Fruit fly (Drosophila melanogaster) whole organism, embryonic: Measurements from ENCODE around the gene CheA7a.

Source experiments
- Asciz ChIP-seq: fragments of 200-800 bp; sonication (Bioruptor generic); optimal IDR thresholded peaks from 2 replicates; lab custom pipeline; 2017; ENCODE audit warnings: missing biosample characterization, mild to moderate bottlenecking, missing genetic modification characterization, missing genetic modification reagents
- Atf6 ChIP-seq: fragments of 200-800 bp; sonication (Bioruptor generic); IDR thresholded peaks from 2 replicates; pipeline ENCODE4 v1.3.6; 2022; ENCODE audit warnings: missing biosample characterization, missing genetic modification characterization
- Bteb2 ChIP-seq: fragments of 200-800 bp; sonication (Bioruptor generic); optimal IDR thresholded peaks from 2 replicates; lab custom pipeline; 2016; ENCODE audit warnings: missing biosample characterization, missing genetic modification characterization
- CG11093 ChIP-seq: fragments of 200-800 bp; sonication (Bioruptor generic); IDR thresholded peaks from 3 replicates; pipeline ENCODE4 v1.3.6; 2022; ENCODE audit warnings: missing biosample characterization, missing genetic modification characterization
- CG15479 ChIP-seq: fragments of 200-800 bp; sonication (Bioruptor generic); optimal IDR thresholded peaks from 3 replicates; lab custom pipeline; 2019; ENCODE audit warnings: missing biosample characterization, mild to moderate bottlenecking, missing genetic modification characterization, moderate library complexity
- CG1792 ChIP-seq: fragments of 200-800 bp; sonication (Bioruptor generic); optimal IDR thresholded peaks from 2 replicates; lab custom pipeline; 2016; ENCODE audit warnings: missing biosample characterization, missing genetic modification characterization
- CG34224 ChIP-seq: fragments of 200-800 bp; sonication (Bioruptor generic); IDR thresholded peaks from 3 replicates; pipeline ENCODE4 v1.3.6; 2022; ENCODE audit warnings: missing biosample characterization, missing genetic modification characterization; ENCODE audit not compliant: partially characterized antibody
- CG34422 ChIP-seq: fragments of 200-800 bp; sonication (Bioruptor generic); IDR thresholded peaks from 3 replicates; pipeline ENCODE4 v1.3.6; 2022; ENCODE audit warnings: missing biosample characterization, missing genetic modification characterization
- CG43689 ChIP-seq: fragments of 200-800 bp; sonication (Bioruptor generic); IDR thresholded peaks from 2 replicates; pipeline ENCODE4 v1.3.6; 2022; ENCODE audit warnings: missing biosample characterization, missing genetic modification characterization
- CG4820 ChIP-seq: fragments of 200-800 bp; sonication (Bioruptor generic); optimal IDR thresholded peaks from 3 replicates; lab custom pipeline; 2016; ENCODE audit warnings: missing biosample characterization, missing genetic modification characterization
- CG6654 ChIP-seq: fragments of 200-800 bp; sonication (Bioruptor generic); optimal IDR thresholded peaks from 2 replicates; lab custom pipeline; 2017; ENCODE audit warnings: missing biosample characterization, mild to moderate bottlenecking, missing genetic modification characterization
- CG7271 ChIP-seq: fragments of 200-800 bp; sonication (Bioruptor generic); optimal IDR thresholded peaks from 2 replicates; lab custom pipeline; 2018; ENCODE audit warnings: missing biosample characterization, mild to moderate bottlenecking, missing genetic modification characterization, moderate library complexity
- CG7556 ChIP-seq: fragments of 200-800 bp; sonication (Bioruptor generic); optimal IDR thresholded peaks from 2 replicates; lab custom pipeline; 2017; ENCODE audit warnings: missing biosample characterization, mild to moderate bottlenecking, missing genetic modification characterization
- CG7839 ChIP-seq: fragments of 200-800 bp; sonication (Bioruptor generic); optimal IDR thresholded peaks from 3 replicates; lab custom pipeline; 2018; ENCODE audit warnings: missing biosample characterization, mild to moderate bottlenecking, missing genetic modification characterization, moderate library complexity
- CG8290 ChIP-seq, 3 experiments: fragments of 200-800 bp; sonication (Bioruptor generic); optimal IDR thresholded peaks; 2 replicates each; lab custom pipeline; 2016 to 2019; ENCODE audit warnings: missing biosample characterization in 3 of 3, missing genetic modification characterization in 3 of 3, mild to moderate bottlenecking in 2 of 3, moderate library complexity in 1 of 3
- CG8388 ChIP-seq: fragments of 200-800 bp; sonication (Bioruptor generic); optimal IDR thresholded peaks from 2 replicates; lab custom pipeline; 2019; ENCODE audit warnings: missing biosample characterization, mild to moderate bottlenecking, missing genetic modification characterization, moderate library complexity
- CG9609 ChIP-seq: fragments of 200-800 bp; sonication (Bioruptor generic); optimal IDR thresholded peaks from 3 replicates; lab custom pipeline; 2016; ENCODE audit warnings: missing biosample characterization, missing genetic modification characterization
- Dll ChIP-seq: fragments of 200-800 bp; sonication (Bioruptor generic); IDR thresholded peaks from 4 replicates; pipeline ENCODE4 v1.3.6; 2022; ENCODE audit warnings: missing biosample characterization, missing genetic modification characterization; ENCODE audit not compliant: partially characterized antibody
- Doc2 ChIP-seq: fragments of 200-800 bp; sonication (Bioruptor generic); IDR thresholded peaks from 2 replicates; pipeline ENCODE4 v1.3.6; 2022; ENCODE audit warnings: missing biosample characterization, missing genetic modification characterization
- Ets97D ChIP-seq: fragments of 200-800 bp; sonication (Bioruptor generic); optimal IDR thresholded peaks from 3 replicates; lab custom pipeline; 2016; ENCODE audit warnings: missing biosample characterization, missing genetic modification characterization
- Fer1 ChIP-seq: fragments of 200-800 bp; sonication (Bioruptor generic); optimal IDR thresholded peaks from 2 replicates; lab custom pipeline; 2017; ENCODE audit warnings: missing biosample characterization, mild to moderate bottlenecking, missing genetic modification characterization
- GATAe ChIP-seq: fragments of 200-800 bp; sonication (Bioruptor generic); conservative IDR thresholded peaks from 2 replicates; pipeline ENCODE4 v1.3.6; 2022; ENCODE audit warnings: missing biosample characterization, missing genetic modification characterization
- HmgZ ChIP-seq: fragments of 200-800 bp; sonication (Bioruptor generic); optimal IDR thresholded peaks from 2 replicates; lab custom pipeline; 2018; ENCODE audit warnings: missing biosample characterization, mild to moderate bottlenecking, missing genetic modification characterization
- Hr39 ChIP-seq: fragments of >200 bp; optimal IDR thresholded peaks from 2 replicates; lab custom pipeline; 2017
- Lim3 ChIP-seq: fragments of 200-800 bp; sonication (Bioruptor generic); IDR thresholded peaks from 2 replicates; pipeline ENCODE4 v1.3.6; 2022; ENCODE audit warnings: missing biosample characterization, missing genetic modification characterization
- MESR4 ChIP-seq: fragments of 200-800 bp; sonication (Bioruptor generic); optimal IDR thresholded peaks from 2 replicates; lab custom pipeline; 2018; ENCODE audit warnings: missing biosample characterization, mild to moderate bottlenecking, missing genetic modification characterization, moderate library complexity
- Pdp1 ChIP-seq, 2 experiments: fragments of 200-800 bp; sonication (Bioruptor generic); optimal IDR thresholded peaks; 3 replicates each; lab custom pipeline; 2016; ENCODE audit warnings: missing biosample characterization in 2 of 2, missing genetic modification characterization in 2 of 2, mild to moderate bottlenecking in 1 of 2, moderate library complexity in 1 of 2
- Six4 ChIP-seq: fragments of 200-800 bp; sonication (Bioruptor generic); optimal IDR thresholded peaks from 2 replicates; lab custom pipeline; 2016; ENCODE audit warnings: missing biosample characterization, missing genetic modification characterization
- bab2 ChIP-seq: fragments of 200-800 bp; sonication (Bioruptor generic); optimal IDR thresholded peaks from 2 replicates; lab custom pipeline; 2016; ENCODE audit warnings: missing biosample characterization, missing genetic modification characterization
- crc ChIP-seq: fragments of 200-800 bp; sonication (Bioruptor generic); optimal IDR thresholded peaks from 2 replicates; lab custom pipeline; 2016; ENCODE audit warnings: missing biosample characterization, missing genetic modification characterization
- dan ChIP-seq: fragments of 200-800 bp; sonication (Bioruptor generic); IDR thresholded peaks from 2 replicates; pipeline ENCODE4 v1.3.6; 2022; ENCODE audit warnings: missing biosample characterization, missing genetic modification characterization
- eyg ChIP-seq: fragments of 200-800 bp; sonication (Bioruptor generic); optimal IDR thresholded peaks from 3 replicates; lab custom pipeline; 2016; ENCODE audit warnings: missing biosample characterization, missing genetic modification characterization
- fu2 ChIP-seq: fragments of 200-800 bp; sonication (Bioruptor generic); optimal IDR thresholded peaks from 2 replicates; lab custom pipeline; 2016; ENCODE audit warnings: missing biosample characterization, missing genetic modification characterization
- gt ChIP-seq: fragments of 200-800 bp; sonication (Bioruptor generic); IDR thresholded peaks from 2 replicates; pipeline ENCODE4 v1.3.6; 2022; ENCODE audit warnings: missing biosample characterization, missing genetic modification characterization
- jumu ChIP-seq: fragments of 200-800 bp; sonication (Bioruptor generic); optimal IDR thresholded peaks from 3 replicates; lab custom pipeline; 2016; ENCODE audit warnings: missing biosample characterization, missing genetic modification characterization
- kni ChIP-seq: fragments of 200-800 bp; sonication (Bioruptor generic); optimal IDR thresholded peaks from 3 replicates; lab custom pipeline; 2017; ENCODE audit warnings: mild to moderate bottlenecking, missing biosample characterization, missing genetic modification reagents, missing genetic modification characterization
- lmd ChIP-seq: fragments of 200-800 bp; sonication (Bioruptor generic); IDR thresholded peaks from 2 replicates; pipeline ENCODE4 v1.3.6; 2022; ENCODE audit warnings: missing biosample characterization, missing genetic modification characterization
- pita ChIP-seq: fragments of 200-800 bp; sonication (Bioruptor generic); optimal IDR thresholded peaks from 2 replicates; lab custom pipeline; 2017; ENCODE audit warnings: missing biosample characterization, mild to moderate bottlenecking, missing genetic modification characterization
- psq ChIP-seq: fragments of 200-800 bp; sonication (Bioruptor generic); optimal IDR thresholded peaks from 2 replicates; lab custom pipeline; 2017; ENCODE audit warnings: missing biosample characterization, missing genetic modification characterization
- salm ChIP-seq: fragments of 200-800 bp; sonication (Bioruptor generic); optimal IDR thresholded peaks from 2 replicates; lab custom pipeline; 2018; ENCODE audit warnings: missing biosample characterization, mild to moderate bottlenecking, missing genetic modification characterization
- stwl ChIP-seq: fragments of 200-800 bp; sonication (Bioruptor generic); optimal IDR thresholded peaks from 3 replicates; lab custom pipeline; 2018; ENCODE audit warnings: missing biosample characterization, mild to moderate bottlenecking, missing genetic modification characterization, moderate library complexity
- tna ChIP-seq: fragments of 200-800 bp; sonication (Bioruptor generic); IDR thresholded peaks from 2 replicates; pipeline ENCODE4 v1.3.6; 2022; ENCODE audit warnings: missing biosample characterization, missing genetic modification characterization; ENCODE audit not compliant: partially characterized antibody
- unpg ChIP-seq: fragments of 200-800 bp; sonication (Bioruptor generic); optimal IDR thresholded peaks from 3 replicates; lab custom pipeline; 2018; ENCODE audit warnings: missing biosample characterization, mild to moderate bottlenecking, missing genetic modification characterization, moderate library complexity
- vnd ChIP-seq: fragments of 200-800 bp; sonication (Bioruptor generic); IDR thresholded peaks from 3 replicates; pipeline ENCODE4 v1.3.6; 2022; ENCODE audit warnings: missing biosample characterization, missing genetic modification characterization; ENCODE audit not compliant: partially characterized antibody

CheA7a gene

DNA sequence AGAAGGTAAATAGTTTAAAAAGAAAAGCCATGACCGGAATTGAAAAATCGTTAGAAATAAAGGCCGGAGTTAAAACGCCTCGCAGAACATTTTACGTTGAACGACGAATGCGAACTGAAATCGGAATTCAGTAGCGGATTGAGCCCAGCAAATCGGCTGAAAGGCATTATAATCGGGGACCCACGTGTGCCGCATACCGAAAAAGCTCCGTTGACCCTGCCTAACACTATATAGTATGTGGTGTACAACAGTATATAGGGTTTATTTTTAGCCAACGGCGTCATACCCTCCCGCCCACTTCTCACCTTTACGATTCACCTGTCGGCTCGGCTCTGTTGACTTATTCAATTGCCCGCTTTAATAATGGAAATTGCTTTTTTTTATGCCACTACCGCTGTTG is 33.9 kb downstream of the CheA7a start, which contains the start of gene CG42246:
TSS of gene CG42246 (minus strand) at position 101 of the 400 bp plus-strand sequence.
- TF ChIP-seq MESR4 (GFP tag; lab: Kevin White, UChicago): no peak
- no peak for TF ChIP-seq CG8388 (GFP tag; lab: Kevin White, UChicago)
- no peak for TF ChIP-seq Atf6 (GFP tag; lab: Robert Waterston, UW)
- no peak for TF ChIP-seq Bteb2 (GFP tag; lab: Kevin White, UChicago)
- TF ChIP-seq CG11093 (GFP tag; lab: Robert Waterston, UW): no peak
- no peak for TF ChIP-seq unpg (GFP tag; lab: Kevin White, UChicago)
- no peak for TF ChIP-seq pita (GFP tag; lab: Kevin White, UChicago)
- no peak for TF ChIP-seq Lim3 (GFP tag; lab: Robert Waterston, UW)
- no peak for TF ChIP-seq Ets97D (GFP tag; lab: Kevin White, UChicago)
- no peak for TF ChIP-seq Hr39 (lab: Kevin White, UChicago)
- TF ChIP-seq dan (GFP tag; lab: Robert Waterston, UW): no peak
- no peak for TF ChIP-seq CG1792 (GFP tag; lab: Kevin White, UChicago)
- TF ChIP-seq CG9609: no peak
- TF ChIP-seq crc (GFP tag; lab: Kevin White, UChicago): no peak
- no peak for TF ChIP-seq CG7556 (GFP tag; lab: Kevin White, UChicago)
- TF ChIP-seq eyg: no peak
- no peak for TF ChIP-seq Doc2 (GFP tag; lab: Robert Waterston, UW)
- no peak for TF ChIP-seq CG43689 (GFP tag; lab: Robert Waterston, UW)
- TF ChIP-seq, all 482 proteins: peak for 0

DNA sequence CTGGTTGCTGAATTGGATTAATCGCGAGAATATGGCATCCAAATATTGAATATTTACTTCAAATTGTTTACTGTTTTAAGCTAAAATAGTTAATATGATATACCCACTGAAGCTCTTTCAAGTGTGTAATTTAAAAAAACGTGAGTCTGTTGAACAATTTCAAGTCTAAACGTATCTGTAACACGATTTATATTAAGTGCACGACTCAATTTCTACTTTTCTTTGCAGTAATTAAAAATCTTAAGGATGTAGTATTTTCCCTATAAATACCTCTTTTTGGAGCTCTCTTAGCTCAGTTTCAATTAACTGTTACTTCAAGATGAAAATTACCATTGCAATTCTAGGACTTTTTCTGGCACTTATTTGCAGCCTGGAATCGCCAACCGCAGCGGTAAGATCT is 34.4 kb downstream of the CheA7a start, which contains the start of gene CG42704:
TSS of gene CG42704 (plus strand) at position 301 of the 400 bp plus-strand sequence.
- TF ChIP-seq GATAe: no peak
- no peak for TF ChIP-seq psq (GFP tag; lab: Kevin White, UChicago)
- no peak for TF ChIP-seq vnd
- no peak for TF ChIP-seq CG34422 (GFP tag; lab: Robert Waterston, UW)
- TF ChIP-seq CG4820 (GFP tag; lab: Kevin White, UChicago): no peak
- TF ChIP-seq Dll (GFP tag; lab: Robert Waterston, UW): no peak
- no peak for TF ChIP-seq tna (GFP tag; lab: Robert Waterston, UW)
- TF ChIP-seq CG8290 (GFP tag; optimal IDR thresholded peaks at IDR 0.05; lab: Kevin White, UChicago): no peak
- TF ChIP-seq CG8290 (tag; optimal IDR thresholded peaks at IDR 0.05; lab: Kevin White, UChicago): no peak
- no peak for TF ChIP-seq fu2
- TF ChIP-seq stwl (tag; lab: Kevin White, UChicago): no peak
- TF ChIP-seq kni (GFP tag; lab: Kevin White, UChicago): no peak
- TF ChIP-seq Fer1 (GFP tag; lab: Kevin White, UChicago): no peak

DNA sequence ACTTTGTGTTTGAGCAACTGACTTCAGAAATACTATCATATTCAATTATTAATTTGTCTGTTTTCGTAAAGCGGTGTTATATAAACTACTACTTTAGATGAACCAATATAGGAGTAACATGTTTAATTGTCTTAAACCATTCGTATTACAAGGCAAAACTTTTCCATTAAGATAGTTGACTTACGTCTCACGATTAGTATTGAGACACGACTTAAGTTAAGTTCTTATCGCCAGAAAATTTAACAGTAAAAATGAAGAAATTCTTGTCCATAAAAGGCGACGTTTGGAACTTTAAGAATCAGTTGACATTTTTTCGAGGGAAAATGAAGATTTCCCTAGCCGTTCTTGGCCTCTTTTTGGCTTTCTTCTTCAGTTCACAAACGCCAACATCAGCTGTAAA is 35.6 kb downstream of the CheA7a start, which contains the start of gene CG42705:
TSS of gene CG42705 (plus strand) at position 301 of the 400 bp plus-strand sequence.
- TF ChIP-seq HmgZ: no peak
- no peak for TF ChIP-seq gt (GFP tag; lab: Robert Waterston, UW)
- no peak for TF ChIP-seq bab2 (GFP tag; lab: Kevin White, UChicago)
- TF ChIP-seq jumu (GFP tag; lab: Kevin White, UChicago): no peak
- TF ChIP-seq Pdp1 (GFP tag; optimal IDR thresholded peaks at IDR 0.05; lab: Kevin White, UChicago): no peak
- TF ChIP-seq Six4 (GFP tag; lab: Kevin White, UChicago): no peak
- TF ChIP-seq CG6654 (GFP tag; lab: Kevin White, UChicago): no peak
- no peak for TF ChIP-seq CG15479 (GFP tag; lab: Kevin White, UChicago)
- TF ChIP-seq Asciz (GFP tag; lab: Kevin White, UChicago): no peak
- no peak for TF ChIP-seq CG34224 (GFP tag; lab: Robert Waterston, UW)
- TF ChIP-seq CG7271 (tag; lab: Kevin White, UChicago): no peak
- TF ChIP-seq salm (tag; lab: Kevin White, UChicago): no peak
- TF ChIP-seq lmd: no peak
- no peak for TF ChIP-seq CG7839 (tag; lab: Kevin White, UChicago)
